Fruit fly (Drosophila melanogaster): ENCODE results near the gene XNP.

XNP gene

DNA sequence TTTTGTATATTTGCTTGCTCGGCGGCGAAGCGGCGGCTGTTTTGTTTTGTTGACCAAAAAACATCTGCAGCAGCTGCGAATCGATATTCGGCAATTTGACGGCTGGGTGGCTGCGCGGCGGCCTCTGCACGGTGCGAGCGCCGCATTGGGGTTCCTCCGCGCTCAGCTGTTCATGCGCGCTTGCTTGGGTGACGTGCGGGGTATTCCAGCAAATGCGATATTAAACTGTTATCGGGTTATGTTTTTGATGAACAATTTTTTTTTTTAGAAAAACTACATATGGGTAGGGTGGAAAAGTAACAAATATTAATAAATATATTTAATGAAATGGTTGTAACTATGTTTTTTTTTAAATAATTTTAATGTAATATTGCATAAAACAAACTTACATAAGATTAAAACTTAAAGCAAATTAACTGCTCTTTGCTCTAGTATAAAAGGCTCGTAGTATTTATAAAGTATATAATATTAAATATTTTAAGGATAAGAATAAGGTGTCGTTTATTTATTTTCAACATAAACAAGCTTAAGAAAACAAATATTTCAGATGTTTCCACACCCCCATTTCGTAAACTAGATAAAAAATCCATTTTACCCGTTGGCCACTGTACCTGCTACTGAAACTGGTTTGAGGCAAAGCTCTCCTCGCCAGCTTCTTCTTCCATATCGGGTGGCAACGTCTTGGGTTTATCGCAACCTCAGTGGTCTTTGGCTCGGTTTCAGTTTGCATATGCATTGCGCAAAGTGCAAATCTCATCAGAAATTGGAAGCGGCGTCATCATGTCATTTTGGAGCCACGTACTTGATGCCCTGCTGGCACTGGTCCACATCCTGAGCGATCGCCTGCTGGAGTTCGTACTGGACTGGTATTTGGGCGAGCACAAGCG, 8.4 kb upstream of the XNP start, which contains the start of the genes Gnpat and CG5112 (continued):
- TF ChIP-seq CG17186 (GFP tag; optimal IDR thresholded peaks at IDR 0.05) (peak; percentile 88), toy (GFP tag; IDR thresholded peaks at IDR 0.05) (no peak), CG7271 (tag; optimal IDR thresholded peaks at IDR 0.05) (no peak), CG42726 (GFP tag; IDR thresholded peaks at IDR 0.05; ENCODE audit: partially characterized antibody) (peak; percentile 55; the same call in 1 of the 2 replicates), Rx (GFP tag; IDR thresholded peaks at IDR 0.05) (peak; percentile 55), otp (GFP tag; IDR thresholded peaks at IDR 0.05) (peak; percentile 58; the same call in 2 of the 3 replicates), CG12219 (GFP tag; optimal IDR thresholded peaks at IDR 0.05) (no peak), CG3163 (GFP tag; optimal IDR thresholded peaks at IDR 0.05) (no peak), CG10267 (tag; optimal IDR thresholded peaks at IDR 0.05) (peak; percentile 58), pnt (GFP tag; optimal IDR thresholded peaks at IDR 0.05) (no peak), cas (GFP tag; IDR thresholded peaks at IDR 0.05) (peak; percentile 68), dan (GFP tag; IDR thresholded peaks at IDR 0.05) (no peak), HHEX (GFP tag; optimal IDR thresholded peaks at IDR 0.05) (peak; percentile 36), trh (GFP tag; optimal IDR thresholded peaks at IDR 0.05) (peak; percentile 18), kay (GFP tag; optimal IDR thresholded peaks at IDR 0.05) (no peak), maf-S (GFP tag; optimal IDR thresholded peaks at IDR 0.05) (peak; percentile 55), gcm2 (GFP tag; optimal IDR thresholded peaks at IDR 0.05) (peak; percentile 41), vnd (GFP tag; IDR thresholded peaks at IDR 0.05; ENCODE audit: partially characterized antibody) (peak; percentile 46), CG4282 (GFP tag; optimal IDR thresholded peaks at IDR 0.05) (peak; percentile 71), Bgb (GFP tag; IDR thresholded peaks at IDR 0.05; ENCODE audit: partially characterized antibody) (peak; percentile 71), CG2712 (tag; optimal IDR thresholded peaks at IDR 0.05) (peak; percentile 67), CG1602 (GFP tag; optimal IDR thresholded peaks at IDR 0.05) (peak; percentile 52), CG2129 (GFP tag; IDR thresholded peaks at IDR 0.05; ENCODE audit: partially characterized antibody) (peak; percentile 22; the same call in 1 of the 2 replicates), CG2875 (GFP tag; optimal IDR thresholded peaks at IDR 0.05) (no peak), CG1792 (GFP tag; optimal IDR thresholded peaks at IDR 0.05) (peak; percentile 98), CG17912 (GFP tag; optimal IDR thresholded peaks at IDR 0.05) (peak; percentile 20), CG31224 (GFP tag; IDR thresholded peaks at IDR 0.05) (peak; percentile 52; the same call in 1 of the 2 replicates), CG12071 (GFP tag; optimal IDR thresholded peaks at IDR 0.05) (no peak), dati (GFP tag; IDR thresholded peaks at IDR 0.05) (no peak), grn (GFP tag; optimal IDR thresholded peaks at IDR 0.05) (no peak), ci (GFP tag; IDR thresholded peaks at IDR 0.05) (peak; percentile 92), dimm (GFP tag; IDR thresholded peaks at IDR 0.05) (peak; percentile 33; the same call in 1 of the 2 replicates), CG4404 (GFP tag; IDR thresholded peaks at IDR 0.05) (peak; percentile 63), NC2α (GFP tag; optimal IDR thresholded peaks at IDR 0.05) (no peak), ttk (GFP tag; IDR thresholded peaks at IDR 0.05) (peak; percentile 58), fd64A (GFP tag; optimal IDR thresholded peaks at IDR 0.05) (no peak), repo (GFP tag; optimal IDR thresholded peaks at IDR 0.05) (peak; percentile 60), CG4730 (GFP tag; IDR thresholded peaks at IDR 0.05) (peak; percentile 38; the same call in 1 of the 2 replicates), CG8388 (GFP tag; optimal IDR thresholded peaks at IDR 0.05) (peak; percentile 46), tap (tag; optimal IDR thresholded peaks at IDR 0.05) (no peak), CG9437 (GFP tag; optimal IDR thresholded peaks at IDR 0.05) (peak; percentile 0), grau (tag; optimal IDR thresholded peaks at IDR 0.05) (peak; percentile 90), CG12236 (GFP tag; optimal IDR thresholded peaks at IDR 0.05) (no peak), CG10321 (GFP tag; IDR thresholded peaks at IDR 0.05) (no peak), ab (GFP tag; optimal IDR thresholded peaks at IDR 0.05) (no peak), CG14050 (GFP tag; IDR thresholded peaks at IDR 0.05) (peak; percentile 47; the same call in 2 of the 3 replicates), stwl (tag; optimal IDR thresholded peaks at IDR 0.05) (peak; percentile 80), sob (GFP tag; IDR thresholded peaks at IDR 0.05) (peak; percentile 80), Pdp1 (GFP tag; optimal IDR thresholded peaks at IDR 0.05) (peak; percentile 11 to 29)

Data from whole organism, embryonic.